Fruit fly (Drosophila melanogaster) whole organism, embryonic: ENCODE results near the gene ghi.

Source experiments
- Ada2b ChIP-seq: fragments of 200-800 bp; sonication (Bioruptor generic); IDR thresholded peaks from 2 replicates; pipeline ENCODE4 v1.3.6; 2022; ENCODE audit warnings: missing biosample characterization, missing genetic modification characterization
- Awh ChIP-seq: fragments of 200-800 bp; sonication (Bioruptor generic); IDR thresholded peaks from 2 replicates; pipeline ENCODE4, ENCODE4 v1.3.6; 2022; ENCODE audit warnings: missing biosample characterization, missing genetic modification characterization
- Bgb ChIP-seq: fragments of 200-800 bp; sonication (Bioruptor generic); IDR thresholded peaks from 2 replicates; pipeline ENCODE4 v1.3.6; 2022; ENCODE audit warnings: missing biosample characterization, missing genetic modification characterization; ENCODE audit not compliant: partially characterized antibody
- CG10209 ChIP-seq: fragments of 200-800 bp; sonication (Bioruptor generic); optimal IDR thresholded peaks from 3 replicates; lab custom pipeline; 2017; ENCODE audit warnings: missing biosample characterization, mild to moderate bottlenecking, missing genetic modification characterization, missing genetic modification reagents
- CG11560 ChIP-seq: fragments of 200-800 bp; sonication (Bioruptor generic); IDR thresholded peaks from 3 replicates; pipeline ENCODE4 v1.3.6; 2022; ENCODE audit warnings: missing biosample characterization, missing genetic modification characterization
- CG12071 ChIP-seq: fragments of 200-800 bp; sonication (Bioruptor generic); optimal IDR thresholded peaks from 3 replicates; lab custom pipeline; 2018; ENCODE audit warnings: missing biosample characterization, mild to moderate bottlenecking, missing genetic modification characterization
- CG13296 ChIP-seq: fragments of 200-800 bp; sonication (Bioruptor generic); optimal IDR thresholded peaks from 3 replicates; lab custom pipeline; 2018; ENCODE audit warnings: missing biosample characterization, mild to moderate bottlenecking, missing genetic modification characterization
- CG14014 ChIP-seq: fragments of 200-800 bp; sonication (Bioruptor generic); IDR thresholded peaks from 2 replicates; pipeline ENCODE4 v1.3.6; 2022; ENCODE audit warnings: missing biosample characterization, missing genetic modification characterization
- CG14710 ChIP-seq: fragments of 200-800 bp; sonication (Bioruptor generic); optimal IDR thresholded peaks from 3 replicates; lab custom pipeline; 2019; ENCODE audit warnings: missing biosample characterization, mild to moderate bottlenecking, missing genetic modification characterization, moderate library complexity
- CG14965 ChIP-seq: fragments of 200-800 bp; sonication (Bioruptor generic); optimal IDR thresholded peaks from 2 replicates; lab custom pipeline; 2016; ENCODE audit warnings: missing biosample characterization, missing genetic modification characterization, borderline replicate concordance
- CG1529 ChIP-seq: fragments of 200-800 bp; sonication (Bioruptor generic); optimal IDR thresholded peaks from 3 replicates; lab custom pipeline; 2018; ENCODE audit warnings: missing biosample characterization, missing genetic modification characterization
- CG15601 ChIP-seq: fragments of 200-800 bp; sonication (Bioruptor generic); optimal IDR thresholded peaks from 3 replicates; lab custom pipeline; 2019; ENCODE audit warnings: missing biosample characterization, mild to moderate bottlenecking, missing genetic modification characterization, moderate library complexity
- CG1602 ChIP-seq: fragments of 200-800 bp; sonication (Bioruptor generic); optimal IDR thresholded peaks from 3 replicates; lab custom pipeline; 2016; ENCODE audit warnings: missing biosample characterization, missing genetic modification characterization
- CG1603 ChIP-seq: fragments of 200-800 bp; sonication (Bioruptor generic); optimal IDR thresholded peaks from 2 replicates; lab custom pipeline; 2019; ENCODE audit warnings: missing biosample characterization, mild to moderate bottlenecking, missing genetic modification characterization, moderate library complexity
- CG16779 ChIP-seq: fragments of 200-800 bp; sonication (Bioruptor generic); IDR thresholded peaks from 2 replicates; pipeline ENCODE4 v1.3.6; 2022; ENCODE audit warnings: missing biosample characterization, missing genetic modification characterization
- CG17328 ChIP-seq: fragments of 200-800 bp; sonication (Bioruptor generic); IDR thresholded peaks from 2 replicates; pipeline ENCODE4 v1.3.6; 2022; ENCODE audit warnings: missing biosample characterization, missing genetic modification characterization
- CG1832 ChIP-seq: fragments of 200-800 bp; sonication (Bioruptor generic); optimal IDR thresholded peaks from 2 replicates; lab custom pipeline; 2017; ENCODE audit warnings: missing biosample characterization, mild to moderate bottlenecking, missing genetic modification characterization, inconsistent platforms
- CG3407 ChIP-seq: fragments of 200-800 bp; sonication (Bioruptor generic); optimal IDR thresholded peaks from 2 replicates; lab custom pipeline; 2018; ENCODE audit warnings: missing biosample characterization, mild to moderate bottlenecking, missing genetic modification characterization
- CG5180 ChIP-seq: fragments of 200-800 bp; sonication (Bioruptor generic); optimal IDR thresholded peaks from 3 replicates; lab custom pipeline; 2017; ENCODE audit warnings: missing biosample characterization, missing genetic modification characterization, mild to moderate bottlenecking, moderate library complexity, missing genetic modification reagents
- CG8359 ChIP-seq: fragments of 200-800 bp; sonication (Bioruptor generic); optimal IDR thresholded peaks from 2 replicates; lab custom pipeline; 2017; ENCODE audit warnings: missing biosample characterization, mild to moderate bottlenecking, missing genetic modification characterization, borderline replicate concordance
- CG8388 ChIP-seq: fragments of 200-800 bp; sonication (Bioruptor generic); optimal IDR thresholded peaks from 2 replicates; lab custom pipeline; 2019; ENCODE audit warnings: missing biosample characterization, mild to moderate bottlenecking, missing genetic modification characterization, moderate library complexity
- CG8478 ChIP-seq: fragments of >200 bp; optimal IDR thresholded peaks from 2 replicates; lab custom pipeline; 2018
- Dbx ChIP-seq: fragments of 200-800 bp; sonication (Bioruptor generic); IDR thresholded peaks from 3 replicates; pipeline ENCODE4 v1.3.6; 2022; ENCODE audit warnings: missing biosample characterization, missing genetic modification characterization
- HLH3B ChIP-seq: fragments of 200-800 bp; sonication (Bioruptor generic); IDR thresholded peaks from 2 replicates; pipeline ENCODE4 v1.3.6; 2022; ENCODE audit warnings: missing biosample characterization, missing genetic modification characterization
- Hey ChIP-seq: fragments of 200-800 bp; sonication (Bioruptor generic); optimal IDR thresholded peaks from 3 replicates; lab custom pipeline; 2018; ENCODE audit warnings: missing biosample characterization, mild to moderate bottlenecking, missing genetic modification characterization
- HmgZ ChIP-seq: fragments of 200-800 bp; sonication (Bioruptor generic); optimal IDR thresholded peaks from 2 replicates; lab custom pipeline; 2018; ENCODE audit warnings: missing biosample characterization, mild to moderate bottlenecking, missing genetic modification characterization
- Lhr ChIP-seq: fragments of 200-800 bp; sonication (Bioruptor generic); optimal IDR thresholded peaks from 3 replicates; lab custom pipeline; 2017; ENCODE audit warnings: mild to moderate bottlenecking, missing biosample characterization, missing genetic modification reagents, missing genetic modification characterization
- Lpt ChIP-seq: fragments of >200 bp; optimal IDR thresholded peaks from 2 replicates; lab custom pipeline; 2018; ENCODE audit warnings: missing biosample characterization, missing genetic modification characterization
- Nf-YB ChIP-seq: fragments of 200-800 bp; sonication (Bioruptor generic); optimal IDR thresholded peaks from 3 replicates; lab custom pipeline; 2019; ENCODE audit warnings: missing biosample characterization, mild to moderate bottlenecking, missing genetic modification characterization, moderate library complexity
- Oli ChIP-seq: fragments of 200-800 bp; sonication (Bioruptor generic); optimal IDR thresholded peaks from 2 replicates; lab custom pipeline; 2018; ENCODE audit warnings: missing biosample characterization, mild to moderate bottlenecking, missing genetic modification characterization, moderate library complexity
- Sry-β ChIP-seq: fragments of 200-800 bp; sonication (Bioruptor generic); optimal IDR thresholded peaks from 2 replicates; lab custom pipeline; 2018; ENCODE audit warnings: missing biosample characterization, mild to moderate bottlenecking, missing genetic modification characterization, moderate library complexity
- Taf1 ChIP-seq: fragments of 200-800 bp; sonication (Bioruptor generic); IDR thresholded peaks from 2 replicates; pipeline ENCODE4 v1.3.6; 2022; ENCODE audit warnings: missing biosample characterization, missing genetic modification characterization
- az2 ChIP-seq: fragments of 200-800 bp; sonication (Bioruptor generic); optimal IDR thresholded peaks from 3 replicates; lab custom pipeline; 2016; ENCODE audit warnings: missing biosample characterization, missing genetic modification characterization
- bbx ChIP-seq: fragments of 200-800 bp; sonication (Bioruptor generic); IDR thresholded peaks from 2 replicates; pipeline ENCODE4 v1.3.6; 2022; ENCODE audit warnings: missing biosample characterization, missing genetic modification characterization; ENCODE audit not compliant: partially characterized antibody
- crol ChIP-seq: fragments of 200-800 bp; sonication (Bioruptor generic); IDR thresholded peaks from 2 replicates; pipeline ENCODE4 v1.3.6; 2022; ENCODE audit warnings: missing biosample characterization, missing genetic modification characterization
- da ChIP-seq: fragments of 200-800 bp; sonication (Bioruptor generic); optimal IDR thresholded peaks from 2 replicates; lab custom pipeline; 2016; ENCODE audit warnings: missing biosample characterization, missing genetic modification characterization
- dmrt11E ChIP-seq: fragments of 200-800 bp; sonication (Bioruptor generic); optimal IDR thresholded peaks from 3 replicates; lab custom pipeline; 2018; ENCODE audit warnings: missing biosample characterization, mild to moderate bottlenecking, missing genetic modification characterization, moderate library complexity
- dpn ChIP-seq, 2 experiments: fragments of 200-800 bp; sonication (Bioruptor generic); optimal IDR thresholded peaks; 3 replicates each; lab custom pipeline; 2016; ENCODE audit warnings: missing biosample characterization in 2 of 2, missing genetic modification characterization in 2 of 2
- grn ChIP-seq: fragments of 200-800 bp; sonication (Bioruptor generic); optimal IDR thresholded peaks from 3 replicates; lab custom pipeline; 2017; ENCODE audit warnings: missing biosample characterization, missing genetic modification characterization
- gsb-n ChIP-seq: fragments of 200-800 bp; sonication (Bioruptor generic); optimal IDR thresholded peaks from 3 replicates; lab custom pipeline; 2018; ENCODE audit warnings: missing biosample characterization, mild to moderate bottlenecking, missing genetic modification characterization
- kni ChIP-seq: fragments of 200-800 bp; sonication (Bioruptor generic); optimal IDR thresholded peaks from 3 replicates; lab custom pipeline; 2017; ENCODE audit warnings: mild to moderate bottlenecking, missing biosample characterization, missing genetic modification reagents, missing genetic modification characterization
- lola ChIP-seq, 3 experiments: fragments of >200 bp in 2 of 3; fragments of 200-800 bp in 1 of 3; sonication (Bioruptor generic) in 1 of 3; optimal IDR thresholded peaks; 2 replicates each; lab custom pipeline; 2017 to 2019; ENCODE audit warnings: missing biosample characterization in 3 of 3, missing genetic modification characterization in 3 of 3, mild to moderate bottlenecking in 1 of 3, moderate library complexity in 1 of 3
- nom ChIP-seq: fragments of 200-800 bp; sonication (Bioruptor generic); optimal IDR thresholded peaks from 2 replicates; lab custom pipeline; 2017; ENCODE audit warnings: missing biosample characterization, missing genetic modification characterization, mild to moderate bottlenecking, moderate library complexity, missing genetic modification reagents
- pros ChIP-seq: fragments of 200-800 bp; sonication (Bioruptor generic); optimal IDR thresholded peaks from 3 replicates; lab custom pipeline; 2019; ENCODE audit warnings: missing biosample characterization, mild to moderate bottlenecking, missing genetic modification characterization, moderate library complexity
- sens ChIP-seq: fragments of 200-800 bp; sonication (Bioruptor generic); peaks from one replicate; lab custom pipeline; 2016; ENCODE audit warnings: missing biosample characterization, missing genetic modification characterization
- slou ChIP-seq: fragments of 200-800 bp; sonication (Bioruptor generic); optimal IDR thresholded peaks from 3 replicates; lab custom pipeline; 2016; ENCODE audit warnings: missing biosample characterization, missing genetic modification characterization
- twi ChIP-seq: fragments of 200-800 bp; optimal IDR thresholded peaks from 2 replicates; lab custom pipeline; 2019; ENCODE audit warnings: missing biosample characterization, mild to moderate bottlenecking, missing genetic modification characterization, moderate library complexity

The ghi gene

dm6 chr3L:9410030-9410589 lies 41.6 kb upstream of the ghi start (continued):
- TF ChIP-seq CG1832 (GFP tag; lab: Kevin White, UChicago) = peak; percentile 63
- no peak for TF ChIP-seq CG8359 (GFP tag; lab: Kevin White, UChicago)
- no peak for TF ChIP-seq CG11560 (tag; lab: Robert Waterston, UW)
- no peak for TF ChIP-seq HLH3B (GFP tag; lab: Robert Waterston, UW)
- 0 out of 2 replicates have a peak, but pooled peaks have one; percentile 5 for TF ChIP-seq bbx (GFP tag; lab: Robert Waterston, UW)
- TF ChIP-seq CG13296 (GFP tag; lab: Kevin White, UChicago) = no peak
- TF ChIP-seq CG1602 (GFP tag; lab: Kevin White, UChicago) = no peak
- TF ChIP-seq CG1603 (tag; lab: Kevin White, UChicago) = no peak
- no peak for TF ChIP-seq CG1529 (GFP tag; lab: Kevin White, UChicago)
- TF ChIP-seq CG8478 = peak; percentile 75
- 0 out of 2 replicates have a peak, but pooled peaks have one; percentile 22 for TF ChIP-seq CG16779 (GFP tag; lab: Robert Waterston, UW)
- TF ChIP-seq sens (GFP tag; lab: Kevin White, UChicago) = no peak
- peak; percentile 64 for TF ChIP-seq crol
- no peak for TF ChIP-seq CG12071 (GFP tag; lab: Kevin White, UChicago)
- TF ChIP-seq twi (tag; lab: Kevin White, UChicago) = no peak
- no peak for TF ChIP-seq da (GFP tag; lab: Kevin White, UChicago)
- no peak for TF ChIP-seq CG8388 (GFP tag; lab: Kevin White, UChicago)
- no peak for TF ChIP-seq kni (GFP tag; lab: Kevin White, UChicago)
- no peak for TF ChIP-seq Awh (GFP tag; lab: Robert Waterston, UW)
- TF ChIP-seq CG5180 (GFP tag; lab: Kevin White, UChicago) = no peak
- TF ChIP-seq nom (GFP tag; lab: Kevin White, UChicago) = peak; percentile 13
- no peak for TF ChIP-seq Hey
- peak; percentile 82 for TF ChIP-seq pros (GFP tag; lab: Kevin White, UChicago)
- no peak for TF ChIP-seq CG3407 (GFP tag; lab: Kevin White, UChicago)
- no peak for TF ChIP-seq Lpt (GFP tag; lab: Kevin White, UChicago)
- TF ChIP-seq CG15601 (tag; lab: Kevin White, UChicago) = no peak
- TF ChIP-seq Ada2b (GFP tag; lab: Robert Waterston, UW) = no peak
- no peak for TF ChIP-seq az2 (GFP tag; lab: Kevin White, UChicago)

DNA sequence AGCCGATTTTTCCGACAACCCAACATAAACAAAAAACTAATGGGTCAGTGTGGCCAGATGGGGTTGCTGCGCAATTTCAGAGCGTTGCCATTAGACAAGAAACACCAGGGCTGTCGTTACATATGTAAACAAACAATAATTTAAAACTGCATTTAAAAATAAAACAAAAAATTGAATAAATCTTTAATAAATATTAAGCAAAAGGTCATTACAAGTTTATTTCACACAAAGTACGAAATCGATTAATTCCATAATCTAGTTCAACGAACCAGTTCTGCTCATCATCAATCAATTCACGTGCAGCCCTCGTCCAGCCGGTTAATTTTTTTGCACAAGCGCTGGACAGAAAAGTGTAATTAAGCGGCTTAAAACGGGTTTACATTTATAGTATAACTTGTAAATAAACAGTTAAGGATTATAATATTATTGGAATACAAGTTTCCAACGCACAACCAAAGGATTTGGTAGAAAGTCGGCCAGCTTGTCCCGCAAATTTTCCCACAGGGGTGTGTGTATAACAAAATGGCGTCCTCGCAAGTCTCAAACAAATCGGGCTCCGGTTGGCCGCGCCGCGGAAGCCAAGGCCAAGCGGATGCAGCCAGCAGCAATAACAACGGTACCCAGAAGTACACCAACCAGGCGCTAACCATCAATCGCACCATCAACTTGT lies 40.8 kb upstream of the ghi start, which contains the start of the genes CG4022 and Cpsf5:
Gene CG4022, minus strand, starts transcription at position 79 of the 670 bp plus-strand sequence.
Gene Cpsf5, plus strand, starts transcription at position 285 of the 670 bp plus-strand sequence.
- TF ChIP-seq Oli (tag; lab: Kevin White, UChicago) (peak; percentile 69), CG14965 (GFP tag; lab: Kevin White, UChicago) (no peak), Dbx (GFP tag; lab: Robert Waterston, UW) (peak; percentile 93), crol (no peak), lola (GFP tag; optimal IDR thresholded peaks at IDR 0.05; lab: Kevin White, UChicago) (peak in 1 of 3 experiments; percentile 84), nom (GFP tag; lab: Kevin White, UChicago) (peak; percentile 28), HmgZ (tag; lab: Kevin White, UChicago) (peak; percentile 91), slou (peak; percentile 51), Nf-YB (GFP tag; lab: Kevin White, UChicago) (peak; percentile 70), CG14014 (GFP tag; lab: Robert Waterston, UW) (peak; percentile 82), CG10209 (GFP tag; lab: Kevin White, UChicago) (peak; percentile 80), Taf1 (GFP tag; lab: Robert Waterston, UW) (peak; percentile 68), dmrt11E (tag; lab: Kevin White, UChicago) (peak; percentile 86), CG17328 (GFP tag; lab: Robert Waterston, UW) (peak; percentile 87), CG14710 (peak; percentile 90), Bgb (GFP tag; lab: Robert Waterston, UW) (peak; percentile 23; the same call in 1 of the 2 replicates), az2 (GFP tag; lab: Kevin White, UChicago) (peak; percentile 85), dpn (GFP tag; optimal IDR thresholded peaks at IDR 0.05; lab: Kevin White, UChicago) (peak; percentile 66 to 85), gsb-n (tag; lab: Kevin White, UChicago) (peak; percentile 84), grn (peak; percentile 35), Lhr (GFP tag; lab: Kevin White, UChicago) (peak; percentile 80), Sry-β (GFP tag; lab: Kevin White, UChicago) (peak; percentile 42)
